Fruit fly (Drosophila melanogaster): ENCODE results near the gene pcx.

Gene pcx

dm6 chrX:2241842-2242241, 16.7 kb downstream of the pcx start, which contains the start of gene kz (continued):
- TF ChIP-seq mld (GFP tag; IDR thresholded peaks at IDR 0.05; ENCODE audit: partially characterized antibody) (peak; percentile 96), HLH54F (GFP tag; optimal IDR thresholded peaks at IDR 0.05) (no peak), HmgD (GFP tag; optimal IDR thresholded peaks at IDR 0.05) (peak; percentile 30), sima (GFP tag; optimal IDR thresholded peaks at IDR 0.05) (no peak), Hmx (GFP tag; optimal IDR thresholded peaks at IDR 0.05) (no peak), Bteb2 (GFP tag; optimal IDR thresholded peaks at IDR 0.05) (no peak), cato (GFP tag; optimal IDR thresholded peaks at IDR 0.05; ENCODE audit: borderline replicate concordance) (no peak), CG9215 (GFP tag; IDR thresholded peaks at IDR 0.05) (no peak), ase (GFP tag; IDR thresholded peaks at IDR 0.05) (no peak), tio (GFP tag; optimal IDR thresholded peaks at IDR 0.05) (no peak), Chrac-16 (GFP tag; optimal IDR thresholded peaks at IDR 0.05) (no peak), CG6689 (GFP tag; IDR thresholded peaks at IDR 0.05) (no peak), unc-4 (GFP tag; IDR thresholded peaks at IDR 0.05; ENCODE audit: partially characterized antibody) (peak; percentile 75), sr (GFP tag; IDR thresholded peaks at IDR 0.05) (no peak), TFAM (GFP tag; optimal IDR thresholded peaks at IDR 0.05) (no peak), CG2120 (GFP tag; optimal IDR thresholded peaks at IDR 0.05) (no peak), grau (tag; optimal IDR thresholded peaks at IDR 0.05) (no peak), ems (GFP tag; optimal IDR thresholded peaks at IDR 0.05) (no peak), CG7839 (tag; optimal IDR thresholded peaks at IDR 0.05) (no peak), psq (GFP tag; optimal IDR thresholded peaks at IDR 0.05) (no peak), E2f1 (GFP tag; IDR thresholded peaks at IDR 0.05) (no peak), MBD-R2 (GFP tag; IDR thresholded peaks at IDR 0.05) (peak; percentile 93), Six4 (GFP tag; optimal IDR thresholded peaks at IDR 0.05) (no peak), ap (GFP tag; IDR thresholded peaks at IDR 0.05) (no peak), maf-S (GFP tag; optimal IDR thresholded peaks at IDR 0.05) (no peak), CG9817 (tag; optimal IDR thresholded peaks at IDR 0.05) (no peak), CkIIα-i1 (GFP tag; IDR thresholded peaks at IDR 0.05) (no peak), CG12219 (GFP tag; optimal IDR thresholded peaks at IDR 0.05) (no peak), CG6254 (GFP tag; optimal IDR thresholded peaks at IDR 0.05) (no peak), Mrtf (GFP tag; IDR thresholded peaks at IDR 0.05) (no peak), ato (GFP tag; IDR thresholded peaks at IDR 0.05; ENCODE audit: partially characterized antibody) (peak; percentile 97), CG11504 (tag; optimal IDR thresholded peaks at IDR 0.05) (no peak), Drgx (GFP tag; IDR thresholded peaks at IDR 0.05) (no peak), lov (optimal IDR thresholded peaks at IDR 0.05) (no peak), lov (GFP tag; IDR thresholded peaks at IDR 0.05) (no peak), CG18011 (GFP tag; optimal IDR thresholded peaks at IDR 0.05) (no peak), grn (GFP tag; optimal IDR thresholded peaks at IDR 0.05) (no peak), CG17802 (tag; optimal IDR thresholded peaks at IDR 0.05) (peak; percentile 91), abd-A (tag; optimal IDR thresholded peaks at IDR 0.05) (no peak), pros (GFP tag; optimal IDR thresholded peaks at IDR 0.05) (no peak), jing (GFP tag; optimal IDR thresholded peaks at IDR 0.05) (no peak), CG13894 (tag; optimal IDR thresholded peaks at IDR 0.05) (no peak), CG15479 (GFP tag; optimal IDR thresholded peaks at IDR 0.05) (no peak), Mad (GFP tag; optimal IDR thresholded peaks at IDR 0.05) (no peak), pb (GFP tag; optimal IDR thresholded peaks at IDR 0.05) (no peak), jumu (GFP tag; optimal IDR thresholded peaks at IDR 0.05) (no peak), CG6272 (GFP tag; IDR thresholded peaks at IDR 0.05) (no peak), onecut (GFP tag; IDR thresholded peaks at IDR 0.05) (no peak), slp2 (GFP tag; optimal IDR thresholded peaks at IDR 0.05) (no peak), stc (GFP tag; IDR thresholded peaks at IDR 0.05) (no peak), CG16813 (GFP tag; IDR thresholded peaks at IDR 0.05; ENCODE audit: partially characterized antibody) (peak; percentile 93), sob (GFP tag; IDR thresholded peaks at IDR 0.05) (peak; percentile 38; the same call in 1 of the 2 replicates), chm (GFP tag; IDR thresholded peaks at IDR 0.05) (no peak)
